Worm (Caenorhabditis elegans) whole organism, dauer: ENCODE results near the gene F38E9.4.

Experiments used
- unc-62 ChIP-seq: sonication (generic microtip); optimal IDR thresholded peaks from 2 replicates; lab custom pipeline; 2017; ENCODE audit warnings: missing biosample characterization, missing genetic modification reagents, missing genetic modification characterization

Gene F38E9.4

ce11 chrX:16451124-16451523, 618 bp upstream of the F38E9.4 start:
- TF ChIP-seq unc-62, result no peak

ce11 chrX:16456659-16457058, 4.9 kb downstream of the F38E9.4 start, which contains the start of gene nas-39:
TSS of gene nas-39 (plus strand) at chrX:16456927.
- no peak for TF ChIP-seq unc-62

DNA sequence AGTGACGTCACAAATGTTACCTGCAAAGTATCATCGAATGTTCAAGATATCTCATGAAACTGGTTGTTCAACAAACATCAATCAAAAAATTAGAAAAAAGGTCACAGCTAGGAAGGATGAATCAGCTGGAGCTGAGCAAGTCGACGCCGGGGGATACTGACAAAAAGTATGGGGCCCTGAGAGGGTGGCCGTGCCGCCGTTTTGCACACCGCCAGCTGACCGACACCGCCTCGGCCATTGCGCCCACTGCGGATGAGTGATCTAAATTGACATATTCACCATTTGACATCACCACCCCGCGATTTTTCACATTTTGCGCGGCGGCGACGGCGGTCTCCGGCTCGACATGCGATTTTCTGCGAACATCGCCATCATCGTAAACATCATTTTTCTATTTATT, 5.4 kb downstream of the F38E9.4 start:
- no peak for TF ChIP-seq unc-62

DNA sequence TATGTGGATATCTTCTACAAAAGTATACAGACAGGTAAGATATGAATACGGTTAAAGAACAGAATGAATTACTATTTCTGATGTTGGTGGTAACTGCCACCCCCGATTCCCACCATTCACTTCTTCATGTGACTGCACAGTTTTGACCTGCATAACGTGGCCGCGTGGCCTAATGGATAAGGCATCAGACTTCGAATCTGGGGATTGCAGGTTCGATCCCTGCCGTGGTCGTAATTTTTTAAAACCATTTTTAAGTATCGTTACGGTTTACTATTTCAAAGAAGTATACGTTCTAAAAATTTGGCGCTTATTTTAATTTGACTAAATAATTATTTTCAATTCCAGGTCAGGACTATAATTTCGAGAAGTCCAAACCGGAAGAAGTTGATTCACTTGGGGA, 9.6 kb downstream of the F38E9.4 start:
- TF ChIP-seq unc-62, result no peak

- TF ChIP-seq unc-62, result no peak
These were observed 14.4 kb downstream of the F38E9.4 start for ce11 chrX:16466157-16466556.

DNA sequence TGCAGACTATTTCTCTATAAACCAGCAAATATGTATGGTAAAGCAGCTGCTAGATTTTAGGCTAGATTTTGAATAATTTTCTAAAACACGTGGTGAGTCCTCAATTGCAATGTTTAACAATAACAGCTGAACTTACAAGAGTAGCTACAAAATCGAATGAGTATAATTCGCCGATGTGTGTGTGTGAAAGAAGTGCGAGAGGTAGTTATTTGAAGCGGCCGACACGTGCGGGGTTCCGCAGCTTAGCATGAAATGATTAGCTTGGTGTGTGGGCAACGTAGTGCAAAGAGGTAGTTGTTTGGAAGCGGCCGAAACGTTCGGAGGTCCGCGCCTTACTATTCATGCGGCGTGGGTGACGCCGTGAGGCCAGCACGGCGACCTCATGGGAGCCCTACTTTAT, 17.1 kb downstream of the F38E9.4 start:
- TF ChIP-seq unc-62, result no peak

- TF ChIP-seq unc-62, result no peak
These were observed 19.0 kb downstream of the F38E9.4 start, which contains the start of gene F38E9.1 for ce11 chrX:16470758-16471157. TSS of gene F38E9.1 (plus strand) at chrX:16471058.

ce11 chrX:16480232-16480631, 28.5 kb downstream of the F38E9.4 start:
- no peak for TF ChIP-seq unc-62

DNA sequence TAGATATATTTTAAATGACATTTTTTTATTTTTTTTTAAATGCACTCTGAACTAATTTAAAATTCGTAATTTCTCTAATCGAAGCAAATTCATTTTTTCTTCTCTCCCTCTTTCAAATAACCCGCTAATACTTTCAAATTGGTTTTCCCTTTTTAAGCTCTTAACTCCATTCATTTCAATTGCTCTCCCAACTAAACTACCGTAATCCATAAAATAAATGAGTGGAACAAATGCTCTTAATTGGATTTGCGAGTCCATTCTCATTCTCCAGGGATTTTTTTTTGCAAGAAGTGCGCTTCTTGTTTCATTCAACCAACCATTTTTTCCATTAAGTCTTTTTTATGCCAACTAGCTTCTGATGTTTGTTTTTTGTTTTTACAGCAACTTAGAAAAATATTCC, 29.3 kb downstream of the F38E9.4 start:
- TF ChIP-seq unc-62, result no peak

DNA sequence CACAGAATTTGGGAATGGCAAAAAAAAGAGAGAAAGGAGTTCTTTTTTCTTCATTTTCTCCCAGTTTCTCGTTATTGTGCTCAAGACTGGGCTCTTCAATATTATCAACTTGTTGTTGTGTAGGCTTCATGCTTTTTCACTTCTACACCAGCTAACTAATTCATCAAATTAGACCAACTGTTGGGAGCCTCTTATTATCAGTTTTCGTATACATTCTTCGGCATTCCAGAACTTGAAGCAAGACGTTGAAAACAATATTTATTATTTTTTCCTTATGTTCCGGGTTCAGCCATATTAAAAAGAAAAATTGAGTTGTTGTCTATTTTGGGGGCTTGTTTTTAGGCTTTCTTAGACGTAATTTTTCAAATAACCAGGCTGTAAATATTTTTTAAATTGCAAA, 31.2 kb downstream of the F38E9.4 start:
- TF ChIP-seq unc-62, result no peak

DNA sequence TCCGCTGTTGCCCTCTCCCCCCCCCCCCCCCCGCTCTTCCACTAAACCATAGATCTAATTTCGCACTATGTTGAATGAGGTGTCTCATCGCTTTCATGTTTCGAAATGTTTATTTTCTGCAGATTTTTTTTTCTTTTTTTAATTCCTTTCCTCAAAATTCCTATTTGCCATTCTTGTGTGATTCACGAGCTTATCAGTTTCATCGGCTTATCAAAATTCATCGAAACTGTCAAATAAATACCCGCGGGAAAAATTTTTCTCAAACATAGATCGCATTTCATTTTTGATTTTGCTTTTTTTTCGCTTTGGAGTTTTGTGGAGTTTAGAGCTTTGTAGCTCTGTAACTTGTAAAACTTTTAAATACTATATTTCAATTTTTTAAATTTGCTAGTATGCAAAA, 32.3 kb downstream of the F38E9.4 start:
- TF ChIP-seq unc-62, result no peak

DNA sequence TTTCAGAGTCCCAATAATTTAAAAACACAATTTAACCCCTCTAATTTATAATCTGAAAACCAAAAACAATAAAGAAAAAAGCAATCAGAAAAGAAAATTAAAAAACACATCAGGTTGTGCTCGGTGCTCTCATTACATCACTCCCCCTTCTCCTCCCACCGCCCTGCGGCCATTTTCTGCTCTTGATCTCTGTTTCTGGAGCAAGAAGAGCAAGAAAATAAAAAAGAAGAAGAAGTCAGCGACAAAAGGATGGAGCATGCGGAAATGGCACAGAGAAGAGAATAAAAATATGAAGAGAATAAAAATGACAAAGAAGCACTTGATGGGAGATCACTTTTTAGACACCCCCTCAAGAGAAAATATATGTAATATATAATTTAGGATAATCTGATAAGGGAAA, 32.9 kb downstream of the F38E9.4 start:
- no peak for TF ChIP-seq unc-62

- TF ChIP-seq unc-62, result no peak
These were observed 33.6 kb downstream of the F38E9.4 start for ce11 chrX:16485322-16485721.

ce11 chrX:16487068-16487658, 35.4 kb downstream of the F38E9.4 start, which contains the start of gene cah-3:
TSS of gene cah-3 (plus strand) at chrX:16487481.
- no peak for TF ChIP-seq unc-62

DNA sequence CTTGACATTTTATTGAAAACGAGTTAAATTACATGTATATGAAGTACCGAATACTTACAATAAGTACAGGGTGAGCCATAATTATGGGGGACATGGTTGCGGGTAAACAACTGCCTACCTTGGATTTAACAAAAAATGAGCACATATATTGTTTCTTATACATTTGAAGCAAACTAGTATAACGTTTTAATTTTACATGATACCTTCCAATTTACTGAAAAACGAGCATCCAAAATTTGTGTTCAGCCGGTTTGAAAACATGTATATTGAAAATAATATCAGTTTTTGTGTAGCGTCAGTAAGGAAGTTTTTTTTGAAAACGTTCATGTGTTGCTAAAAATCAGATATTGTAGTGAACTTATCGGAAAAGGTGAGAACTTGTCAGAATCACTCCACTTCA, 39.0 kb downstream of the F38E9.4 start:
- no peak for TF ChIP-seq unc-62

- no peak for TF ChIP-seq unc-62
These were observed 42.9 kb downstream of the F38E9.4 start, which contains the start of gene K05G3.2 for ce11 chrX:16494630-16495029. TSS of gene K05G3.2 (plus strand) at chrX:16494930.

- TF ChIP-seq unc-62, result no peak
These were observed 49.3 kb downstream of the F38E9.4 start, which contains the start of gene K05G3.1 for ce11 chrX:16501032-16501431. TSS of gene K05G3.1 (plus strand) at chrX:16501332.
